Fruit fly (Drosophila melanogaster) whole organism, embryonic: ENCODE results near the gene CG3119.

Source experiments
- Asciz ChIP-seq: fragments of 200-800 bp; sonication (Bioruptor generic); optimal IDR thresholded peaks from 2 replicates; lab custom pipeline; 2017; ENCODE audit warnings: missing biosample characterization, mild to moderate bottlenecking, missing genetic modification characterization, missing genetic modification reagents
- Atf6 ChIP-seq: fragments of 200-800 bp; sonication (Bioruptor generic); IDR thresholded peaks from 2 replicates; pipeline ENCODE4 v1.3.6; 2022; ENCODE audit warnings: missing biosample characterization, missing genetic modification characterization
- B-H1 ChIP-seq: fragments of 200-800 bp; sonication (Bioruptor generic); IDR thresholded peaks from 3 replicates; pipeline ENCODE4 v1.3.6; 2022; ENCODE audit warnings: missing biosample characterization, missing genetic modification characterization
- Bgb ChIP-seq: fragments of 200-800 bp; sonication (Bioruptor generic); IDR thresholded peaks from 2 replicates; pipeline ENCODE4 v1.3.6; 2022; ENCODE audit warnings: missing biosample characterization, missing genetic modification characterization; ENCODE audit not compliant: partially characterized antibody
- C15 ChIP-seq: fragments of 200-800 bp; sonication (Bioruptor generic); IDR thresholded peaks from 3 replicates; pipeline ENCODE4 v1.3.6; 2022; ENCODE audit warnings: missing biosample characterization, missing genetic modification characterization
- CG10274 ChIP-seq: fragments of 200-800 bp; sonication (Bioruptor generic); optimal IDR thresholded peaks from 3 replicates; lab custom pipeline; 2017; ENCODE audit warnings: missing biosample characterization, mild to moderate bottlenecking, missing genetic modification characterization
- CG13624 ChIP-seq: fragments of 200-800 bp; sonication (Bioruptor generic); optimal IDR thresholded peaks from 2 replicates; lab custom pipeline; 2016; ENCODE audit warnings: missing biosample characterization, missing genetic modification characterization
- CG13775 ChIP-seq: fragments of 200-800 bp; sonication (Bioruptor generic); optimal IDR thresholded peaks from 3 replicates; lab custom pipeline; 2017; ENCODE audit warnings: missing biosample characterization, mild to moderate bottlenecking, missing genetic modification characterization
- CG1647 ChIP-seq: fragments of 200-800 bp; sonication (Bioruptor generic); optimal IDR thresholded peaks from 3 replicates; lab custom pipeline; 2016; ENCODE audit warnings: missing biosample characterization, missing genetic modification characterization
- CG16779 ChIP-seq: fragments of 200-800 bp; sonication (Bioruptor generic); IDR thresholded peaks from 2 replicates; pipeline ENCODE4 v1.3.6; 2022; ENCODE audit warnings: missing biosample characterization, missing genetic modification characterization
- CG17612 ChIP-seq: fragments of 200-800 bp; sonication (Bioruptor generic); IDR thresholded peaks from 2 replicates; pipeline ENCODE4 v1.3.6; 2022; ENCODE audit warnings: missing biosample characterization, missing genetic modification characterization
- CG18262 ChIP-seq: fragments of 200-800 bp; optimal IDR thresholded peaks from 3 replicates; lab custom pipeline; 2019; ENCODE audit warnings: missing biosample characterization, mild to moderate bottlenecking, missing genetic modification characterization, moderate library complexity
- CG2712 ChIP-seq: fragments of 200-800 bp; optimal IDR thresholded peaks from 3 replicates; lab custom pipeline; 2019; ENCODE audit warnings: missing biosample characterization, mild to moderate bottlenecking, missing genetic modification characterization, moderate library complexity
- CG31224 ChIP-seq: fragments of 200-800 bp; sonication (Bioruptor generic); IDR thresholded peaks from 2 replicates; pipeline ENCODE4 v1.3.6; 2022; ENCODE audit warnings: missing biosample characterization, missing genetic modification characterization
- CG33213 ChIP-seq: fragments of 200-800 bp; sonication (Bioruptor generic); optimal IDR thresholded peaks from 3 replicates; lab custom pipeline; 2016; ENCODE audit warnings: missing biosample characterization, missing genetic modification characterization
- CG9797 ChIP-seq: fragments of 200-800 bp; sonication (Bioruptor generic); optimal IDR thresholded peaks from 3 replicates; lab custom pipeline; 2018; ENCODE audit warnings: missing biosample characterization, mild to moderate bottlenecking, missing genetic modification characterization
- CG9876 ChIP-seq: fragments of 200-800 bp; sonication (Bioruptor generic); optimal IDR thresholded peaks from 2 replicates; lab custom pipeline; 2016; ENCODE audit warnings: missing biosample characterization, missing genetic modification characterization
- Ets97D ChIP-seq: fragments of 200-800 bp; sonication (Bioruptor generic); optimal IDR thresholded peaks from 3 replicates; lab custom pipeline; 2016; ENCODE audit warnings: missing biosample characterization, missing genetic modification characterization
- Fer2 ChIP-seq: fragments of 200-800 bp; sonication (Bioruptor generic); optimal IDR thresholded peaks from 2 replicates; lab custom pipeline; 2018; ENCODE audit warnings: missing biosample characterization, mild to moderate bottlenecking, missing genetic modification characterization, moderate library complexity
- HHEX ChIP-seq: fragments of 200-800 bp; sonication (Bioruptor generic); optimal IDR thresholded peaks from 3 replicates; lab custom pipeline; 2017; ENCODE audit warnings: missing biosample characterization, mild to moderate bottlenecking, missing genetic modification characterization, missing genetic modification reagents
- HLH4C ChIP-seq: fragments of 200-800 bp; sonication (Bioruptor generic); IDR thresholded peaks from 3 replicates; pipeline ENCODE4 v1.3.6; 2022; ENCODE audit warnings: missing biosample characterization, missing genetic modification characterization; ENCODE audit not compliant: partially characterized antibody
- Jarid2 ChIP-seq: fragments of 200-800 bp; sonication (Bioruptor generic); optimal IDR thresholded peaks from 3 replicates; lab custom pipeline; 2017; ENCODE audit warnings: mild to moderate bottlenecking, missing biosample characterization, missing genetic modification reagents, missing genetic modification characterization
- Neu2 ChIP-seq: fragments of 200-800 bp; sonication (Bioruptor generic); optimal IDR thresholded peaks from 3 replicates; lab custom pipeline; 2016; ENCODE audit warnings: missing biosample characterization, missing genetic modification characterization, borderline replicate concordance
- Nf-YC ChIP-seq: fragments of 200-800 bp; optimal IDR thresholded peaks from 3 replicates; lab custom pipeline; 2019; ENCODE audit warnings: missing biosample characterization, mild to moderate bottlenecking, missing genetic modification characterization, moderate library complexity
- Scr ChIP-seq: fragments of 200-800 bp; sonication (Bioruptor generic); IDR thresholded peaks from 2 replicates; pipeline ENCODE4 v1.3.6; 2022; ENCODE audit warnings: missing biosample characterization, missing genetic modification characterization; ENCODE audit not compliant: partially characterized antibody
- YL-1 ChIP-seq: fragments of 200-800 bp; sonication (Bioruptor generic); optimal IDR thresholded peaks from 3 replicates; lab custom pipeline; 2017; ENCODE audit warnings: missing biosample characterization, mild to moderate bottlenecking, missing genetic modification characterization
- aop ChIP-seq: fragments of 200-800 bp; sonication (Bioruptor generic); IDR thresholded peaks from 2 replicates; pipeline ENCODE4 v1.3.6; 2022; ENCODE audit warnings: missing biosample characterization, missing genetic modification characterization
- bowl ChIP-seq: fragments of 200-800 bp; sonication (Bioruptor generic); IDR thresholded peaks from 2 replicates; pipeline ENCODE4 v1.3.6; 2022; ENCODE audit warnings: missing biosample characterization, missing genetic modification characterization
- chm ChIP-seq: fragments of 200-800 bp; sonication (Bioruptor generic); IDR thresholded peaks from 2 replicates; pipeline ENCODE4 v1.3.6; 2022; ENCODE audit warnings: missing biosample characterization, missing genetic modification characterization
- en ChIP-seq: fragments of 200-800 bp; sonication (Bioruptor generic); optimal IDR thresholded peaks from 2 replicates; lab custom pipeline; 2016; ENCODE audit warnings: missing biosample characterization, missing genetic modification characterization
- ewg ChIP-seq: fragments of 200-800 bp; sonication (Bioruptor generic); optimal IDR thresholded peaks from 3 replicates; lab custom pipeline; 2017; ENCODE audit warnings: mild to moderate bottlenecking, missing biosample characterization, missing genetic modification reagents, missing genetic modification characterization
- fd64A ChIP-seq: fragments of 200-800 bp; sonication (Bioruptor generic); optimal IDR thresholded peaks from 3 replicates; lab custom pipeline; 2018; ENCODE audit warnings: missing biosample characterization, mild to moderate bottlenecking, missing genetic modification characterization
- ftz-f1 ChIP-seq: fragments of 200-800 bp; sonication (Bioruptor generic); optimal IDR thresholded peaks from 2 replicates; lab custom pipeline; 2016; ENCODE audit warnings: missing biosample characterization, missing genetic modification characterization
- grn ChIP-seq: fragments of 200-800 bp; sonication (Bioruptor generic); optimal IDR thresholded peaks from 3 replicates; lab custom pipeline; 2017; ENCODE audit warnings: missing biosample characterization, missing genetic modification characterization
- gro ChIP-seq: fragments of 200-800 bp; sonication (Bioruptor generic); optimal IDR thresholded peaks from 2 replicates; lab custom pipeline; 2016; ENCODE audit warnings: missing biosample characterization, missing genetic modification characterization
- h ChIP-seq: fragments of >200 bp; optimal IDR thresholded peaks from 2 replicates; lab custom pipeline; 2017
- jigr1 ChIP-seq: fragments of 200-800 bp; sonication (Bioruptor generic); IDR thresholded peaks from 3 replicates; pipeline ENCODE4 v1.3.6; 2022; ENCODE audit warnings: missing biosample characterization, missing genetic modification characterization
- jing ChIP-seq: fragments of 200-800 bp; sonication (Bioruptor generic); optimal IDR thresholded peaks from 2 replicates; lab custom pipeline; 2018; ENCODE audit warnings: missing biosample characterization, mild to moderate bottlenecking, missing genetic modification characterization
- lbe ChIP-seq: fragments of 200-800 bp; sonication (Bioruptor generic); optimal IDR thresholded peaks from 2 replicates; lab custom pipeline; 2016; ENCODE audit warnings: missing biosample characterization, mild to moderate bottlenecking, missing genetic modification characterization
- mam ChIP-seq: fragments of 200-800 bp; sonication (Bioruptor generic); optimal IDR thresholded peaks from 3 replicates; lab custom pipeline; 2016; ENCODE audit warnings: missing biosample characterization, missing genetic modification characterization
- pan ChIP-seq, 4 experiments: fragments of >200 bp in 3 of 4; fragments of 200-800 bp in 1 of 4; sonication (Bioruptor generic) in 1 of 4; optimal IDR thresholded peaks in 3 of 4; IDR thresholded peaks in 1 of 4; 2 replicates each; pipeline versions ENCODE4 v1.3.6 to Lab custom; 2017 to 2022; ENCODE audit warnings: missing biosample characterization in 2 of 4, missing genetic modification characterization in 2 of 4, mixed read lengths in 1 of 4
- peb ChIP-seq: fragments of 200-800 bp; sonication (Bioruptor generic); IDR thresholded peaks from 2 replicates; pipeline ENCODE4 v1.3.6; 2022; ENCODE audit warnings: missing biosample characterization, missing genetic modification characterization
- toy ChIP-seq: fragments of 200-800 bp; sonication (Bioruptor generic); IDR thresholded peaks from 2 replicates; pipeline ENCODE4 v1.3.6; 2022; ENCODE audit warnings: missing biosample characterization, missing genetic modification characterization
- tup ChIP-seq: fragments of 200-800 bp; sonication (Bioruptor generic); optimal IDR thresholded peaks from 2 replicates; lab custom pipeline; 2016; ENCODE audit warnings: missing biosample characterization, mild to moderate bottlenecking, missing genetic modification characterization, moderate library complexity
- vnd ChIP-seq: fragments of 200-800 bp; sonication (Bioruptor generic); IDR thresholded peaks from 3 replicates; pipeline ENCODE4 v1.3.6; 2022; ENCODE audit warnings: missing biosample characterization, missing genetic modification characterization; ENCODE audit not compliant: partially characterized antibody

Gene CG3119

dm6 chr2L:2830341-2830800, 7.3 kb downstream of the CG3119 start (continued):
- TF ChIP-seq CG17612: peak; percentile 39; the same call in 1 of the 2 replicates
- peak; percentile 76 for TF ChIP-seq lbe (GFP tag; lab: Kevin White, UChicago)
- peak; percentile 61 for TF ChIP-seq CG31224 (GFP tag; lab: Robert Waterston, UW)
- peak; percentile 63 for TF ChIP-seq Fer2 (tag; lab: Kevin White, UChicago)
- no peak for TF ChIP-seq toy
- TF ChIP-seq CG13775 (GFP tag; lab: Kevin White, UChicago): peak; percentile 92
- TF ChIP-seq aop (GFP tag; lab: Robert Waterston, UW): no peak
- peak; percentile 57; the same call in 2 of the 3 replicates for TF ChIP-seq B-H1 (GFP tag; lab: Robert Waterston, UW)
- TF ChIP-seq chm (GFP tag; lab: Robert Waterston, UW): peak; percentile 46; the same call in 1 of the 2 replicates
- TF ChIP-seq Ets97D (GFP tag; lab: Kevin White, UChicago): no peak
- peak; percentile 63 for TF ChIP-seq jing (GFP tag; lab: Kevin White, UChicago)
- peak; percentile 46 for TF ChIP-seq CG1647
- TF ChIP-seq HHEX: peak; percentile 85
- no peak for TF ChIP-seq HLH4C (GFP tag; lab: Robert Waterston, UW)
- TF ChIP-seq Atf6 (GFP tag; lab: Robert Waterston, UW): peak; percentile 79
- TF ChIP-seq fd64A (GFP tag; lab: Kevin White, UChicago): peak; percentile 46
- TF ChIP-seq Scr: no peak
- TF ChIP-seq Nf-YC (tag; lab: Kevin White, UChicago): peak; percentile 82
- TF ChIP-seq CG18262: peak; percentile 98
- no peak for TF ChIP-seq CG16779
- TF ChIP-seq CG9797: peak; percentile 32
- peak; percentile 62; the same call in 1 of the 3 replicates for TF ChIP-seq C15 (GFP tag; lab: Robert Waterston, UW)
- peak; percentile 50 for TF ChIP-seq mam (GFP tag; lab: Kevin White, UChicago)
- peak; percentile 60 for TF ChIP-seq CG13624 (GFP tag; lab: Kevin White, UChicago)
- peak; percentile 47 for TF ChIP-seq CG33213 (GFP tag; lab: Kevin White, UChicago)
- peak; percentile 62 for TF ChIP-seq tup (GFP tag; lab: Kevin White, UChicago)
- TF ChIP-seq Neu2 (GFP tag; lab: Kevin White, UChicago): no peak
- TF ChIP-seq Bgb: no peak
- no peak for TF ChIP-seq ftz-f1 (GFP tag; lab: Kevin White, UChicago)
- TF ChIP-seq en (GFP tag; lab: Kevin White, UChicago): peak; percentile 31
- TF ChIP-seq peb (GFP tag; lab: Robert Waterston, UW): peak; percentile 64
- peak; percentile 95 for TF ChIP-seq CG2712
- TF ChIP-seq Jarid2 (GFP tag; lab: Kevin White, UChicago): peak; percentile 42
- TF ChIP-seq h (lab: Kevin White, UChicago): no peak
- TF ChIP-seq vnd (GFP tag; lab: Robert Waterston, UW): no peak
- TF ChIP-seq bowl: no peak
- TF ChIP-seq grn (GFP tag; lab: Kevin White, UChicago): no peak
- TF ChIP-seq ewg (GFP tag; lab: Kevin White, UChicago): peak; percentile 77
- TF ChIP-seq gro (GFP tag; lab: Kevin White, UChicago): no peak
- TF ChIP-seq YL-1 (GFP tag; lab: Kevin White, UChicago): peak; percentile 60
- TF ChIP-seq pan (optimal IDR thresholded peaks at IDR 0.05; lab: Kevin White, UChicago): no peak
- TF ChIP-seq pan (GFP tag; optimal IDR thresholded peaks at IDR 0.05 in 1 of 2, IDR thresholded peaks at IDR 0.05 in 1 of 2): peak in 1 of 2 experiments; percentile 62
- peak; percentile 93 for TF ChIP-seq Asciz (GFP tag; lab: Kevin White, UChicago)
- TF ChIP-seq CG9876: no peak
- TF ChIP-seq jigr1 (GFP tag; lab: Robert Waterston, UW): no peak; the same call in 2 of the 3 replicates
- TF ChIP-seq CG10274 (GFP tag; lab: Kevin White, UChicago): peak; percentile 62
